Worm (Caenorhabditis elegans): ENCODE measurements around the gene pqn-57.
"Not testable (repeated sequence)": the region's sequence is repeated elsewhere in the genome, so short reads cannot be mapped to it uniquely, and the experiment has no call there.

- TF ChIP-seq nhr-179 (tag; optimal IDR thresholded peaks at IDR 0.05); rcor-1 (GFP tag; IDR thresholded peaks at IDR 0.05); B0336.3 (GFP tag; IDR thresholded peaks at IDR 0.05); him-1 (tag; optimal IDR thresholded peaks at IDR 0.05); F33H1.4 (GFP tag; IDR thresholded peaks at IDR 0.05); ceh-100 (GFP tag; IDR thresholded peaks at IDR 0.05): not testable (repeated sequence)
Observed at ce11 chrX:8321811-8322210, 1.0 kb upstream of the pqn-57 start, which contains the start of gene abu-9.
